Fruit fly (Drosophila melanogaster) whole organism, prepupa: ENCODE measurements around the gene eRF1.

Source experiments
- Blimp-1 ChIP-seq: fragments of 200-800 bp; sonication (Bioruptor generic); optimal IDR thresholded peaks from 3 replicates; lab custom pipeline; 2017; ENCODE audit warnings: missing biosample characterization, missing genetic modification characterization, mild to moderate bottlenecking, moderate library complexity, missing genetic modification reagents
- CG10669 ChIP-seq: fragments of 200-800 bp; sonication (Bioruptor generic); optimal IDR thresholded peaks from 3 replicates; lab custom pipeline; 2018; ENCODE audit warnings: missing biosample characterization, mild to moderate bottlenecking, missing genetic modification characterization, moderate library complexity
- CG11762 ChIP-seq: fragments of 200-800 bp; sonication (Bioruptor generic); optimal IDR thresholded peaks from 3 replicates; lab custom pipeline; 2016; ENCODE audit warnings: missing biosample characterization, missing genetic modification characterization; ENCODE audit not compliant: insufficient read depth
- CG11902 ChIP-seq: fragments of 200-800 bp; sonication (Bioruptor generic); optimal IDR thresholded peaks from 3 replicates; lab custom pipeline; 2016; ENCODE audit warnings: missing biosample characterization, missing genetic modification characterization
- CG16779 ChIP-seq: fragments of 200-800 bp; sonication (Bioruptor generic); optimal IDR thresholded peaks from 3 replicates; lab custom pipeline; 2017; ENCODE audit warnings: missing biosample characterization, mild to moderate bottlenecking, missing genetic modification characterization
- CG3032 ChIP-seq: fragments of 200-800 bp; optimal IDR thresholded peaks from 2 replicates; lab custom pipeline; 2019; ENCODE audit warnings: missing biosample characterization, mild to moderate bottlenecking, missing genetic modification characterization, moderate library complexity
- CG31627 ChIP-seq: fragments of 200-800 bp; sonication (Bioruptor generic); optimal IDR thresholded peaks from 3 replicates; lab custom pipeline; 2016; ENCODE audit warnings: missing biosample characterization, missing genetic modification characterization
- CG32006 ChIP-seq: fragments of 200-800 bp; sonication (Bioruptor generic); optimal IDR thresholded peaks from 3 replicates; lab custom pipeline; 2017; ENCODE audit warnings: missing biosample characterization, mild to moderate bottlenecking, missing genetic modification characterization
- CG34406 ChIP-seq: fragments of 200-800 bp; sonication (Bioruptor generic); optimal IDR thresholded peaks from 3 replicates; lab custom pipeline; 2016; ENCODE audit warnings: missing biosample characterization, missing genetic modification characterization
- CG3919 ChIP-seq: fragments of 200-800 bp; sonication (Bioruptor generic); optimal IDR thresholded peaks from 3 replicates; lab custom pipeline; 2016; ENCODE audit warnings: missing biosample characterization, missing genetic modification characterization
- CG4318 ChIP-seq: fragments of 200-800 bp; sonication (Bioruptor generic); optimal IDR thresholded peaks from 3 replicates; lab custom pipeline; 2017; ENCODE audit warnings: missing biosample characterization, mild to moderate bottlenecking, missing genetic modification characterization
- CG6163 ChIP-seq: fragments of 200-800 bp; sonication (Bioruptor generic); IDR thresholded peaks from 3 replicates; pipeline ENCODE4 v1.3.6; 2022; ENCODE audit warnings: missing biosample characterization, missing genetic modification characterization
- CG6276 ChIP-seq: fragments of 200-800 bp; sonication (Bioruptor generic); optimal IDR thresholded peaks from 2 replicates; lab custom pipeline; 2017; ENCODE audit warnings: missing biosample characterization, mild to moderate bottlenecking, missing genetic modification characterization
- CG6792 ChIP-seq: fragments of 200-800 bp; sonication (Bioruptor generic); optimal IDR thresholded peaks from 3 replicates; lab custom pipeline; 2016; ENCODE audit warnings: missing biosample characterization, missing genetic modification characterization
- CG6808 ChIP-seq: fragments of 200-800 bp; sonication (Bioruptor generic); optimal IDR thresholded peaks from 3 replicates; lab custom pipeline; 2017; ENCODE audit warnings: missing biosample characterization, missing genetic modification characterization, mild to moderate bottlenecking, moderate library complexity, missing genetic modification reagents
- CG6854 ChIP-seq: fragments of 200-800 bp; sonication (Bioruptor generic); optimal IDR thresholded peaks from 2 replicates; lab custom pipeline; 2017; ENCODE audit warnings: missing biosample characterization, mild to moderate bottlenecking, missing genetic modification characterization
- CG7368 ChIP-seq: fragments of 200-800 bp; sonication (Bioruptor generic); optimal IDR thresholded peaks from 3 replicates; lab custom pipeline; 2016; ENCODE audit warnings: missing biosample characterization, missing genetic modification characterization
- CG8119 ChIP-seq: fragments of 200-800 bp; sonication (Bioruptor generic); IDR thresholded peaks from 3 replicates; pipeline ENCODE4 v1.3.6; 2022; ENCODE audit warnings: missing biosample characterization, missing genetic modification characterization
- CG8319 ChIP-seq: fragments of 200-800 bp; sonication (Bioruptor generic); optimal IDR thresholded peaks from 3 replicates; lab custom pipeline; 2016; ENCODE audit warnings: missing biosample characterization, missing genetic modification characterization
- CG8632 ChIP-seq: fragments of 200-800 bp; sonication (Bioruptor generic); optimal IDR thresholded peaks from 3 replicates; lab custom pipeline; 2016; ENCODE audit warnings: missing biosample characterization, missing genetic modification characterization
- Eip75B ChIP-seq: fragments of 200-800 bp; sonication (Bioruptor generic); optimal IDR thresholded peaks from 3 replicates; lab custom pipeline; 2016; ENCODE audit warnings: missing biosample characterization, missing genetic modification characterization
- Eip93F ChIP-seq: fragments of 200-800 bp; sonication (Bioruptor generic); optimal IDR thresholded peaks from 2 replicates; lab custom pipeline; 2016; ENCODE audit warnings: missing biosample characterization, mild to moderate bottlenecking, missing genetic modification characterization
- Ets21C ChIP-seq: fragments of 200-800 bp; sonication (Bioruptor generic); optimal IDR thresholded peaks from 3 replicates; lab custom pipeline; 2016; ENCODE audit warnings: missing biosample characterization, missing genetic modification characterization
- Gug ChIP-seq: fragments of 200-800 bp; sonication (Bioruptor generic); IDR thresholded peaks from 2 replicates; pipeline ENCODE4 v1.3.6; 2022; ENCODE audit warnings: missing biosample characterization, missing genetic modification characterization
- Hr38 ChIP-seq: sonication (Bioruptor generic); optimal IDR thresholded peaks from 2 replicates; lab custom pipeline; 2016; ENCODE audit warnings: missing biosample characterization, missing genetic modification characterization
- Met ChIP-seq: fragments of 200-800 bp; sonication (Bioruptor generic); optimal IDR thresholded peaks from 3 replicates; lab custom pipeline; 2016; ENCODE audit warnings: missing biosample characterization, missing genetic modification characterization
- OdsH ChIP-seq: fragments of 200-800 bp; sonication (Bioruptor generic); optimal IDR thresholded peaks from 3 replicates; lab custom pipeline; 2016; ENCODE audit warnings: missing biosample characterization, missing genetic modification characterization
- Smox ChIP-seq: fragments of 200-800 bp; sonication (Bioruptor generic); optimal IDR thresholded peaks from 3 replicates; lab custom pipeline; 2016; ENCODE audit warnings: missing biosample characterization, missing genetic modification characterization
- Sox102F ChIP-seq: fragments of 200-800 bp; sonication (Bioruptor generic); optimal IDR thresholded peaks from 2 replicates; lab custom pipeline; 2016; ENCODE audit warnings: missing biosample characterization, mild to moderate bottlenecking, missing genetic modification characterization
- Sox14 ChIP-seq: fragments of 200-800 bp; sonication (Bioruptor generic); optimal IDR thresholded peaks from 3 replicates; lab custom pipeline; 2016; ENCODE audit warnings: missing biosample characterization, missing genetic modification characterization
- Sox15 ChIP-seq: fragments of 200-800 bp; sonication (Bioruptor generic); optimal IDR thresholded peaks from 3 replicates; lab custom pipeline; 2016; ENCODE audit warnings: missing biosample characterization, missing genetic modification characterization
- achi ChIP-seq: fragments of 200-800 bp; sonication (Bioruptor generic); optimal IDR thresholded peaks from 3 replicates; lab custom pipeline; 2016; ENCODE audit warnings: missing biosample characterization, missing genetic modification characterization
- acj6 ChIP-seq: fragments of 200-800 bp; sonication (Bioruptor generic); optimal IDR thresholded peaks from 3 replicates; lab custom pipeline; 2016; ENCODE audit warnings: missing biosample characterization, missing genetic modification characterization
- cyc ChIP-seq: fragments of 200-800 bp; sonication (Bioruptor generic); optimal IDR thresholded peaks from 3 replicates; lab custom pipeline; 2016; ENCODE audit warnings: missing biosample characterization, missing genetic modification characterization
- dac ChIP-seq: fragments of 200-800 bp; sonication (Bioruptor generic); optimal IDR thresholded peaks from 2 replicates; lab custom pipeline; 2017; ENCODE audit warnings: missing biosample characterization, mild to moderate bottlenecking, missing genetic modification characterization
- dsx ChIP-seq: fragments of 200-800 bp; optimal IDR thresholded peaks from 3 replicates; lab custom pipeline; 2019; ENCODE audit warnings: missing biosample characterization, mild to moderate bottlenecking, missing genetic modification characterization, moderate library complexity; ENCODE audit not compliant: poor library complexity, severe bottlenecking
- eg ChIP-seq: fragments of 200-800 bp; sonication (Bioruptor generic); IDR thresholded peaks from 3 replicates; pipeline ENCODE4 v1.3.6; 2022; ENCODE audit warnings: missing biosample characterization, missing genetic modification characterization
- esn ChIP-seq: fragments of 200-800 bp; sonication (Bioruptor generic); optimal IDR thresholded peaks from 2 replicates; lab custom pipeline; 2016; ENCODE audit warnings: missing biosample characterization, mild to moderate bottlenecking, missing genetic modification characterization, moderate library complexity
- fd59A ChIP-seq: fragments of 200-800 bp; sonication (Bioruptor generic); optimal IDR thresholded peaks from 2 replicates; lab custom pipeline; 2017; ENCODE audit warnings: missing biosample characterization, mild to moderate bottlenecking, missing genetic modification characterization, missing genetic modification reagents
- fd85E ChIP-seq: fragments of 200-800 bp; sonication (Bioruptor generic); optimal IDR thresholded peaks from 3 replicates; lab custom pipeline; 2016; ENCODE audit warnings: missing biosample characterization, missing genetic modification characterization
- net ChIP-seq: fragments of 200-800 bp; sonication (Bioruptor generic); optimal IDR thresholded peaks from 3 replicates; lab custom pipeline; 2016; ENCODE audit warnings: missing biosample characterization, missing genetic modification characterization
- pdm3 ChIP-seq: fragments of 200-800 bp; sonication (Bioruptor generic); optimal IDR thresholded peaks from 3 replicates; lab custom pipeline; 2016; ENCODE audit warnings: missing biosample characterization, missing genetic modification characterization
- salr ChIP-seq, 2 experiments: fragments of 200-800 bp; sonication (Bioruptor generic); optimal IDR thresholded peaks; 3 replicates each; lab custom pipeline; 2016 to 2018; ENCODE audit warnings: missing biosample characterization in 2 of 2, missing genetic modification characterization in 2 of 2, mild to moderate bottlenecking in 1 of 2
- spab ChIP-seq: fragments of 200-800 bp; sonication (Bioruptor generic); optimal IDR thresholded peaks from 2 replicates; lab custom pipeline; 2017; ENCODE audit warnings: missing biosample characterization, mild to moderate bottlenecking, missing genetic modification characterization, missing genetic modification reagents
- ss ChIP-seq, 2 experiments: fragments of 200-800 bp; sonication (Bioruptor generic); optimal IDR thresholded peaks; 2 replicates in 1 of 2; 3 replicates in 1 of 2; lab custom pipeline; 2017 to 2018; ENCODE audit warnings: mild to moderate bottlenecking in 2 of 2, missing biosample characterization in 2 of 2, missing genetic modification characterization in 2 of 2, moderate library complexity in 1 of 2
- svp ChIP-seq: fragments of 200-800 bp; sonication (Bioruptor generic); peaks from one replicate; lab custom pipeline; 2016; ENCODE audit warnings: missing biosample characterization, missing genetic modification characterization
- topi ChIP-seq: fragments of 200-800 bp; sonication (Bioruptor generic); optimal IDR thresholded peaks from 3 replicates; lab custom pipeline; 2016; ENCODE audit warnings: missing biosample characterization, missing genetic modification characterization
- vri ChIP-seq: fragments of 200-800 bp; sonication (Bioruptor generic); optimal IDR thresholded peaks from 3 replicates; lab custom pipeline; 2016; ENCODE audit warnings: missing biosample characterization, mild to moderate bottlenecking, missing genetic modification characterization

The eRF1 gene

dm6 chr3L:20379496-20379895 lies 31.3 kb downstream of the eRF1 start:
- no peak for TF ChIP-seq Blimp-1
- TF ChIP-seq Gug, result no peak
- no peak for TF ChIP-seq achi (GFP tag; lab: Kevin White, UChicago)

- TF ChIP-seq Eip75B, result peak; percentile 73
- TF ChIP-seq Sox102F (GFP tag; lab: Kevin White, UChicago), result peak; percentile 72
- TF ChIP-seq CG3032 (tag; lab: Kevin White, UChicago), result peak; percentile 66
- TF ChIP-seq Met (GFP tag; lab: Kevin White, UChicago), result peak; percentile 78
- peak; percentile 43 for TF ChIP-seq Blimp-1
- peak; percentile 68 for TF ChIP-seq CG6163 (GFP tag; lab: Robert Waterston, UW)
- peak; percentile 87 for TF ChIP-seq svp (GFP tag; lab: Kevin White, UChicago)
- peak; percentile 59 for TF ChIP-seq net (GFP tag; lab: Kevin White, UChicago)
- TF ChIP-seq eg (GFP tag; lab: Robert Waterston, UW), result peak; percentile 69
- TF ChIP-seq CG10669, result peak; percentile 61
- TF ChIP-seq CG32006 (GFP tag; lab: Kevin White, UChicago), result peak; percentile 69
- TF ChIP-seq CG31627 (GFP tag; lab: Kevin White, UChicago), result peak; percentile 81
- TF ChIP-seq CG6808, result peak; percentile 45
- peak; percentile 80 for TF ChIP-seq CG34406 (GFP tag; lab: Kevin White, UChicago)
- TF ChIP-seq CG11902 (GFP tag; lab: Kevin White, UChicago), result peak; percentile 54
- no peak for TF ChIP-seq CG6276 (GFP tag; lab: Kevin White, UChicago)
- TF ChIP-seq fd59A (GFP tag; lab: Kevin White, UChicago), result peak; percentile 30
- TF ChIP-seq CG3919 (GFP tag; lab: Kevin White, UChicago), result peak; percentile 68
- peak; percentile 87 for TF ChIP-seq esn
- peak in 1 of 2 experiments; percentile 54 for TF ChIP-seq ss (GFP tag; optimal IDR thresholded peaks at IDR 0.05; lab: Kevin White, UChicago)
- peak; percentile 23 for TF ChIP-seq fd85E (GFP tag; lab: Kevin White, UChicago)
- peak; percentile 59 for TF ChIP-seq CG8319 (GFP tag; lab: Kevin White, UChicago)
- peak in 1 of 2 experiments; percentile 76 for TF ChIP-seq salr (GFP tag; optimal IDR thresholded peaks at IDR 0.05; lab: Kevin White, UChicago)
- TF ChIP-seq Eip93F (GFP tag; lab: Kevin White, UChicago), result no peak
- TF ChIP-seq vri (GFP tag; lab: Kevin White, UChicago), result peak; percentile 38
- no peak for TF ChIP-seq CG6854 (GFP tag; lab: Kevin White, UChicago)
- peak; percentile 55 for TF ChIP-seq CG11762 (GFP tag; lab: Kevin White, UChicago)
- TF ChIP-seq CG4318 (GFP tag; lab: Kevin White, UChicago), result peak; percentile 32
- peak; percentile 5 for TF ChIP-seq dac
- peak; percentile 70 for TF ChIP-seq CG8632
- TF ChIP-seq OdsH (GFP tag; lab: Kevin White, UChicago), result peak; percentile 75
- TF ChIP-seq dsx (GFP tag; lab: Kevin White, UChicago), result peak; percentile 75
- TF ChIP-seq topi (GFP tag; lab: Kevin White, UChicago), result peak; percentile 80
- TF ChIP-seq CG8119, result peak; percentile 71; the same call in 2 of the 3 replicates
- peak; percentile 76 for TF ChIP-seq acj6 (GFP tag; lab: Kevin White, UChicago)
- peak; percentile 28 for TF ChIP-seq Sox15
- peak; percentile 74 for TF ChIP-seq pdm3 (GFP tag; lab: Kevin White, UChicago)
- peak; percentile 71 for TF ChIP-seq CG6792
- TF ChIP-seq achi (GFP tag; lab: Kevin White, UChicago), result peak; percentile 77
- no peak for TF ChIP-seq Hr38 (GFP tag; lab: Kevin White, UChicago)
- TF ChIP-seq CG7368 (GFP tag; lab: Kevin White, UChicago), result peak; percentile 61
- TF ChIP-seq Sox14 (GFP tag; lab: Kevin White, UChicago), result peak; percentile 79
- TF ChIP-seq Smox (GFP tag; lab: Kevin White, UChicago), result peak; percentile 80
- TF ChIP-seq cyc (GFP tag; lab: Kevin White, UChicago), result peak; percentile 69
- TF ChIP-seq CG16779, result no peak
- no peak for TF ChIP-seq spab
- TF ChIP-seq Ets21C (GFP tag; lab: Kevin White, UChicago), result peak; percentile 64
Measured at dm6 chr3L:20384086-20384810, 36.1 kb downstream of the eRF1 start, which contains the start of the genes CG5498 and fbl. Gene CG5498 (minus strand): TSS chr3L:20384109. Gene fbl (plus strand): TSS chr3L:20384429.
